Worm (Caenorhabditis elegans): ENCODE data around the gene F42H10.3.
A peak's percentile ranks its signal among the peaks of the same experiment; 100 is the strongest.

Gene F42H10.3

ce11 chrIII:8446940-8447403, 37.0 kb upstream of the F42H10.3 start, which contains the start of gene rpn-3:
rpn-3 (plus strand) TSS chrIII:8447353.
- TF ChIP-seq tbx-11 (GFP tag; IDR thresholded peaks at IDR 0.05) (no peak), F13C5.2 (tag; optimal IDR thresholded peaks at IDR 0.05) (peak; percentile 84), pes-1 (GFP tag; IDR thresholded peaks at IDR 0.05) (0 out of 2 replicates have a peak, but pooled peaks have one; percentile 27)

DNA sequence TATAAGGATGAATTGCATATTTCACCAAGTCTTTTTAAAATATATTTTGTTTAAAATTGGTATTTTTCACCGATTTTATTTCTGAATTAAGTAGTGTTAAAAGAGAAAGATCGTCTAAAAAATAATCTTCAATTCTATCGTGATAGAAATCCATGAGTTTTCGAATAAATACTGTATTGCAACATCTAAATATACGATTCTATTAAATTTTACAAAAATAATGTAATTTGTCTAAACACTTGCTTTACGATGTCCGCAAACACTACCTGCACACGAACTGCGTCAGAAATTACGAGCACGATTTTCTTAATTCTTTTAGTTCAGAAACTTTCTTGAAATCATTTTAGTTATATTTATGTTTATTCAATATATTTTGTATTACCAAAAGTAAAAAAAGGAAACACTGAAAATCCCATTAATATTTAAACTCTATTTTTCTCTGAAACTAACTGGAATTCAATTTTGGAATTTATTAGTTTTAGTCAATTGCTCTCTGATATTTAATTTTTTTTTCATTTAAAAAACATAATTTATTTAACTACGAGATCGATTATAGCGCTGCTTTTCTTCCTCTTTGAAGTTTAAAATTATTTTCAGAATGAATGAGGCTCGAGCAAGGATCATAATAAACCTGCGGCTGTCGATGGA, 34.7 kb upstream of the F42H10.3 start, which contains the start of gene mrpl-32:
mrpl-32 (plus strand) TSS at position 598 of the 648 bp plus-strand sequence.
- TF ChIP-seq ceh-36 (tag; optimal IDR thresholded peaks at IDR 0.05) = no peak
- TF ChIP-seq tra-4 (tag; optimal IDR thresholded peaks at IDR 0.05) = no peak
- TF ChIP-seq hmg-4 (GFP tag; optimal IDR thresholded peaks at IDR 0.05) = no peak
- no peak for TF ChIP-seq sea-1 (GFP tag; conservative IDR thresholded peaks at IDR 0.05)
- no peak for TF ChIP-seq B0310.2 (tag; optimal IDR thresholded peaks at IDR 0.05)
- no peak for TF ChIP-seq ets-7 (tag; optimal IDR thresholded peaks at IDR 0.05)
- TF ChIP-seq hnd-1 (tag; optimal IDR thresholded peaks at IDR 0.05) = no peak
- no peak for TF ChIP-seq ceh-13 (GFP tag; optimal IDR thresholded peaks at IDR 0.05)
- TF ChIP-seq flt-1 (GFP tag; IDR thresholded peaks at IDR 0.05) = no peak

ce11 chrIII:8450494-8450893, 33.5 kb upstream of the F42H10.3 start:
- no peak for TF ChIP-seq ama-1 (optimal IDR thresholded peaks at IDR 0.05)
- TF ChIP-seq hmg-4 (GFP tag; optimal IDR thresholded peaks at IDR 0.05) = no peak
- no peak for TF ChIP-seq F13C5.2 (tag; optimal IDR thresholded peaks at IDR 0.05)
- TF ChIP-seq sea-1 (GFP tag; conservative IDR thresholded peaks at IDR 0.05) = no peak
- no peak for TF ChIP-seq hnd-1 (tag; optimal IDR thresholded peaks at IDR 0.05)
- TF ChIP-seq ceh-36 (tag; optimal IDR thresholded peaks at IDR 0.05) = no peak
- TF ChIP-seq ets-7 (tag; optimal IDR thresholded peaks at IDR 0.05) = no peak
- no peak for TF ChIP-seq aly-1 (tag; optimal IDR thresholded peaks at IDR 0.05)
- no peak for TF ChIP-seq tbx-37 (GFP tag; conservative IDR thresholded peaks at IDR 0.05)
- TF ChIP-seq pes-1 (GFP tag; IDR thresholded peaks at IDR 0.05) = no peak
- TF ChIP-seq flt-1 (GFP tag; IDR thresholded peaks at IDR 0.05) = no peak
- TF ChIP-seq hmbx-1 (tag; optimal IDR thresholded peaks at IDR 0.05) = no peak
- no peak for TF ChIP-seq tra-4 (tag; optimal IDR thresholded peaks at IDR 0.05)
- no peak for TF ChIP-seq scrt-1 (GFP tag; IDR thresholded peaks at IDR 0.05)
- no peak for TF ChIP-seq B0310.2 (tag; optimal IDR thresholded peaks at IDR 0.05)
- TF ChIP-seq tbx-11 (GFP tag; IDR thresholded peaks at IDR 0.05) = no peak
- TF ChIP-seq ceh-13 (GFP tag; optimal IDR thresholded peaks at IDR 0.05) = no peak

ce11 chrIII:8451181-8451580, 32.8 kb upstream of the F42H10.3 start:
- TF ChIP-seq B0310.2 (tag; optimal IDR thresholded peaks at IDR 0.05) (no peak), ceh-13 (GFP tag; optimal IDR thresholded peaks at IDR 0.05) (no peak), hmg-4 (GFP tag; optimal IDR thresholded peaks at IDR 0.05) (no peak)

- no peak for TF ChIP-seq ets-7 (tag; optimal IDR thresholded peaks at IDR 0.05)
- no peak for TF ChIP-seq ceh-36 (tag; optimal IDR thresholded peaks at IDR 0.05)
- no peak for TF ChIP-seq sea-1 (GFP tag; conservative IDR thresholded peaks at IDR 0.05)
- TF ChIP-seq pes-1 (GFP tag; IDR thresholded peaks at IDR 0.05) = no peak
- TF ChIP-seq ceh-13 (GFP tag; optimal IDR thresholded peaks at IDR 0.05) = no peak
- no peak for TF ChIP-seq ama-1 (optimal IDR thresholded peaks at IDR 0.05)
- TF ChIP-seq scrt-1 (GFP tag; IDR thresholded peaks at IDR 0.05) = no peak
- no peak for TF ChIP-seq hmbx-1 (tag; optimal IDR thresholded peaks at IDR 0.05)
- no peak for TF ChIP-seq hnd-1 (tag; optimal IDR thresholded peaks at IDR 0.05)
- no peak for TF ChIP-seq aly-1 (tag; optimal IDR thresholded peaks at IDR 0.05)
- no peak for TF ChIP-seq F13C5.2 (tag; optimal IDR thresholded peaks at IDR 0.05)
- TF ChIP-seq tbx-11 (GFP tag; IDR thresholded peaks at IDR 0.05) = no peak
- TF ChIP-seq B0310.2 (tag; optimal IDR thresholded peaks at IDR 0.05) = no peak
- TF ChIP-seq tbx-37 (GFP tag; conservative IDR thresholded peaks at IDR 0.05) = no peak
- TF ChIP-seq hmg-4 (GFP tag; optimal IDR thresholded peaks at IDR 0.05) = no peak
Observed at ce11 chrIII:8457605-8458004, 26.3 kb upstream of the F42H10.3 start.

DNA sequence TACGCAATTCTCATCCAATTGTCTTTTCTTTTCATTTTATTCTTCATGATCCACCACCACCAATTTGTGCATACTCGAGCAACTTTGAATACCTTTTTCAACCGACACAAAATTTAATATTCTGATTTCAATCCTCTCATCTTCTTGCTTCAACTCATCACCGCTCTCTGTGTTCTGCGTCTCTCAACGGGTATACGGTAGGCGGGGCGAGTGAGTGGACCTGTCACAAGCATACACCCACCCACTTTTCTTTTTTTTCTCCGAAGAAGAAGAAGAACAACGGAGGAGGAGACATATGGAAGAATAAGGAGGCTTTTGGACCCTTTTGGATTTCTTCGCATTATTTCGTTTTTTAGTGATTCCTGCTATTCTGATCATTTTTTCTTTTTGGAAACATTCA, 22.5 kb upstream of the F42H10.3 start:
- no peak for TF ChIP-seq scrt-1 (GFP tag; IDR thresholded peaks at IDR 0.05)
- TF ChIP-seq F13C5.2 (tag; optimal IDR thresholded peaks at IDR 0.05) = no peak
- TF ChIP-seq pes-1 (GFP tag; IDR thresholded peaks at IDR 0.05) = no peak
- no peak for TF ChIP-seq ceh-36 (tag; optimal IDR thresholded peaks at IDR 0.05)
- TF ChIP-seq tbx-11 (GFP tag; IDR thresholded peaks at IDR 0.05) = no peak
- no peak for TF ChIP-seq aly-1 (tag; optimal IDR thresholded peaks at IDR 0.05)
- TF ChIP-seq hmg-4 (GFP tag; optimal IDR thresholded peaks at IDR 0.05) = no peak
- no peak for TF ChIP-seq sea-1 (GFP tag; conservative IDR thresholded peaks at IDR 0.05)
- no peak for TF ChIP-seq hnd-1 (tag; optimal IDR thresholded peaks at IDR 0.05)
- no peak for TF ChIP-seq flt-1 (GFP tag; IDR thresholded peaks at IDR 0.05)
- no peak for TF ChIP-seq ama-1 (optimal IDR thresholded peaks at IDR 0.05)
- TF ChIP-seq ets-7 (tag; optimal IDR thresholded peaks at IDR 0.05) = no peak
- TF ChIP-seq ceh-13 (GFP tag; optimal IDR thresholded peaks at IDR 0.05) = no peak
- no peak for TF ChIP-seq tra-4 (tag; optimal IDR thresholded peaks at IDR 0.05)
- no peak for TF ChIP-seq hmbx-1 (tag; optimal IDR thresholded peaks at IDR 0.05)
- no peak for TF ChIP-seq B0310.2 (tag; optimal IDR thresholded peaks at IDR 0.05)
- TF ChIP-seq tbx-37 (GFP tag; conservative IDR thresholded peaks at IDR 0.05) = no peak

ce11 chrIII:8466735-8467134, 17.2 kb upstream of the F42H10.3 start, which contains the start of gene mig-39:
mig-39 (plus strand) TSS chrIII:8467035.
- TF ChIP-seq tra-4 (tag; optimal IDR thresholded peaks at IDR 0.05) (no peak), ets-7 (tag; optimal IDR thresholded peaks at IDR 0.05) (no peak), F13C5.2 (tag; optimal IDR thresholded peaks at IDR 0.05) (no peak), flt-1 (GFP tag; IDR thresholded peaks at IDR 0.05) (no peak), ceh-36 (tag; optimal IDR thresholded peaks at IDR 0.05) (no peak), tbx-11 (GFP tag; IDR thresholded peaks at IDR 0.05) (no peak), sea-1 (GFP tag; conservative IDR thresholded peaks at IDR 0.05) (no peak), ama-1 (optimal IDR thresholded peaks at IDR 0.05) (no peak), tbx-37 (GFP tag; conservative IDR thresholded peaks at IDR 0.05) (no peak), hnd-1 (tag; optimal IDR thresholded peaks at IDR 0.05) (no peak), aly-1 (tag; optimal IDR thresholded peaks at IDR 0.05) (no peak), B0310.2 (tag; optimal IDR thresholded peaks at IDR 0.05) (no peak)
